Worm (Caenorhabditis elegans) whole organism, late embryonic: ENCODE measurements around the gene dmd-4.

Source experiments
- C08G9.2 ChIP-seq: sonication (generic microtip); optimal IDR thresholded peaks from 2 replicates; lab custom pipeline; 2016; ENCODE audit warnings: mild to moderate bottlenecking, missing genetic modification characterization, moderate library complexity, missing compliant biosample characterization
- C38D4.7 ChIP-seq: fragments of 200-800 bp; sonication (Bioruptor generic); optimal IDR thresholded peaks from 2 replicates; lab custom pipeline; 2018; ENCODE audit warnings: mild to moderate bottlenecking, missing genetic modification characterization, moderate library complexity, missing compliant biosample characterization
- F13H6.1 ChIP-seq: sonication (generic microtip); optimal IDR thresholded peaks from 2 replicates; lab custom pipeline; 2016; ENCODE audit warnings: missing genetic modification characterization, missing compliant biosample characterization
- K02D7.2 ChIP-seq: sonication (generic microtip); optimal IDR thresholded peaks from 2 replicates; lab custom pipeline; 2017; ENCODE audit warnings: mild to moderate bottlenecking, missing genetic modification characterization, missing compliant biosample characterization
- K09A11.1 ChIP-seq: sonication (generic microtip); optimal IDR thresholded peaks from 2 replicates; lab custom pipeline; 2017; ENCODE audit warnings: antibody characterized with exemption, mild to moderate bottlenecking, missing genetic modification characterization, missing compliant biosample characterization; ENCODE audit not compliant: insufficient read depth
- T23F11.4 ChIP-seq: fragments of 200-800 bp; sonication (Bioruptor generic); optimal IDR thresholded peaks from 2 replicates; lab custom pipeline; 2018; ENCODE audit warnings: mild to moderate bottlenecking, missing genetic modification characterization, missing compliant biosample characterization
- ama-1 ChIP-seq: fragments of 150-350 bp; optimal IDR thresholded peaks from 2 replicates; lab custom pipeline; 2014
- ceh-14 ChIP-seq: sonication (generic microtip); optimal IDR thresholded peaks from 2 replicates; lab custom pipeline; 2016; ENCODE audit warnings: missing genotype, missing genetic modification characterization, missing compliant biosample characterization
- ceh-18 ChIP-seq: sonication (generic microtip); optimal IDR thresholded peaks from 2 replicates; lab custom pipeline; 2016; ENCODE audit warnings: missing genetic modification characterization, missing compliant biosample characterization
- ceh-19 ChIP-seq: fragments of 200-800 bp; sonication (Bioruptor generic); optimal IDR thresholded peaks from 2 replicates; lab custom pipeline; 2018; ENCODE audit warnings: mild to moderate bottlenecking, missing genetic modification characterization, missing compliant biosample characterization
- ceh-2 ChIP-seq: sonication (generic microtip); optimal IDR thresholded peaks from 2 replicates; lab custom pipeline; 2016; ENCODE audit warnings: missing genotype, missing genetic modification characterization, missing compliant biosample characterization
- ceh-24 ChIP-seq: sonication (generic microtip); optimal IDR thresholded peaks from 2 replicates; lab custom pipeline; 2016; ENCODE audit warnings: mild to moderate bottlenecking, missing genetic modification characterization, missing compliant biosample characterization
- ceh-30 ChIP-seq: fragments of 150-350 bp; optimal IDR thresholded peaks from 2 replicates; lab custom pipeline; 2014; ENCODE audit warnings: missing biosample characterization, missing genetic modification characterization
- ceh-31 ChIP-seq: sonication (generic microtip); optimal IDR thresholded peaks from 2 replicates; lab custom pipeline; 2016; ENCODE audit warnings: missing genetic modification characterization, missing compliant biosample characterization
- ceh-34 ChIP-seq: sonication (generic microtip); optimal IDR thresholded peaks from 2 replicates; lab custom pipeline; 2016; ENCODE audit warnings: mild to moderate bottlenecking, missing genetic modification characterization, missing compliant biosample characterization
- ceh-6 ChIP-seq: fragments of 200-800 bp; sonication (Bioruptor generic); optimal IDR thresholded peaks from 2 replicates; lab custom pipeline; 2018; ENCODE audit warnings: mild to moderate bottlenecking, missing genetic modification characterization, missing compliant biosample characterization
- dmd-4 ChIP-seq: sonication (generic microtip); optimal IDR thresholded peaks from 2 replicates; lab custom pipeline; 2016; ENCODE audit warnings: borderline replicate concordance, missing genetic modification characterization, missing compliant biosample characterization
- dve-1 ChIP-seq: sonication (generic microtip); optimal IDR thresholded peaks from 2 replicates; lab custom pipeline; 2017; ENCODE audit warnings: antibody characterized with exemption, mild to moderate bottlenecking, missing genetic modification characterization, missing compliant biosample characterization
- ets-4 ChIP-seq: sonication (generic microtip); optimal IDR thresholded peaks from 2 replicates; lab custom pipeline; 2016; ENCODE audit warnings: missing genetic modification characterization, missing compliant biosample characterization
- eyg-1 ChIP-seq: sonication (generic microtip); optimal IDR thresholded peaks from 2 replicates; lab custom pipeline; 2016; ENCODE audit warnings: missing genotype, missing genetic modification characterization, missing compliant biosample characterization
- fax-1 ChIP-seq: sonication (generic microtip); optimal IDR thresholded peaks from 2 replicates; lab custom pipeline; 2016; ENCODE audit warnings: missing genotype, missing genetic modification characterization, missing compliant biosample characterization
- fkh-10 ChIP-seq: fragments of 150-350 bp; optimal IDR thresholded peaks from 2 replicates; lab custom pipeline; 2014; ENCODE audit warnings: missing biosample characterization, missing genetic modification reagents, missing genetic modification characterization
- fkh-6 ChIP-seq: sonication (generic microtip); optimal IDR thresholded peaks from 2 replicates; lab custom pipeline; 2016; ENCODE audit warnings: missing genetic modification characterization, missing compliant biosample characterization
- gmeb-2 ChIP-seq: sonication (generic microtip); optimal IDR thresholded peaks from 2 replicates; lab custom pipeline; 2016; ENCODE audit warnings: missing genetic modification characterization, inconsistent platforms, missing compliant biosample characterization
- hlh-30 ChIP-seq: sonication (generic microtip); optimal IDR thresholded peaks from 2 replicates; lab custom pipeline; 2017; ENCODE audit warnings: antibody characterized with exemption, missing genetic modification characterization, missing compliant biosample characterization; ENCODE audit not compliant: insufficient read depth
- hlh-8 ChIP-seq: sonication (generic microtip); optimal IDR thresholded peaks from 2 replicates; lab custom pipeline; 2016; ENCODE audit warnings: missing genotype, missing genetic modification characterization, missing compliant biosample characterization
- lim-6 ChIP-seq: sonication (generic microtip); optimal IDR thresholded peaks from 2 replicates; lab custom pipeline; 2016; ENCODE audit warnings: missing genetic modification characterization, missing compliant biosample characterization
- madf-2 ChIP-seq: sonication (generic microtip); optimal IDR thresholded peaks from 2 replicates; lab custom pipeline; 2017; ENCODE audit warnings: missing genetic modification characterization, missing compliant biosample characterization
- npax-4 ChIP-seq: sonication (generic microtip); optimal IDR thresholded peaks from 2 replicates; lab custom pipeline; 2016; ENCODE audit warnings: missing genetic modification characterization, missing compliant biosample characterization
- pax-1 ChIP-seq: fragments of 150-350 bp; optimal IDR thresholded peaks from 2 replicates; lab custom pipeline; 2014; ENCODE audit warnings: missing biosample characterization, missing genetic modification characterization
- pha-2 ChIP-seq: sonication (generic microtip); optimal IDR thresholded peaks from 2 replicates; lab custom pipeline; 2017; ENCODE audit warnings: mild to moderate bottlenecking, missing genetic modification characterization, missing compliant biosample characterization
- pqm-1 ChIP-seq: sonication (generic microtip); optimal IDR thresholded peaks from 2 replicates; lab custom pipeline; 2016; ENCODE audit warnings: missing genetic modification characterization, missing compliant biosample characterization
- pros-1 ChIP-seq: fragments of 150-350 bp; optimal IDR thresholded peaks from 2 replicates; lab custom pipeline; 2014; ENCODE audit warnings: missing biosample characterization, missing genetic modification reagents, missing genetic modification characterization
- ref-2 ChIP-seq: sonication (generic microtip); optimal IDR thresholded peaks from 2 replicates; lab custom pipeline; 2016; ENCODE audit warnings: missing genetic modification characterization, missing compliant biosample characterization
- sdc-2 ChIP-seq: sonication (generic microtip); optimal IDR thresholded peaks from 2 replicates; lab custom pipeline; 2016; ENCODE audit warnings: missing genotype, missing genetic modification characterization, missing compliant biosample characterization
- syd-9 ChIP-seq: sonication (generic microtip); optimal IDR thresholded peaks from 2 replicates; lab custom pipeline; 2016; ENCODE audit warnings: mild to moderate bottlenecking, missing genetic modification characterization, moderate library complexity, missing compliant biosample characterization
- tbx-7 ChIP-seq: sonication (generic microtip); optimal IDR thresholded peaks from 2 replicates; lab custom pipeline; 2016; ENCODE audit warnings: missing genotype, missing genetic modification characterization, missing compliant biosample characterization
- unc-42 ChIP-seq: sonication (generic microtip); optimal IDR thresholded peaks from 2 replicates; lab custom pipeline; 2016; ENCODE audit warnings: missing genotype, missing genetic modification characterization, missing compliant biosample characterization
- unc-55 ChIP-seq: sonication (generic microtip); optimal IDR thresholded peaks from 2 replicates; lab custom pipeline; 2017; ENCODE audit warnings: missing biosample characterization, missing genetic modification reagents, missing genetic modification characterization
- zip-5 ChIP-seq: sonication (generic microtip); optimal IDR thresholded peaks from 2 replicates; lab custom pipeline; 2016; ENCODE audit warnings: missing genetic modification characterization, missing compliant biosample characterization
- ztf-16 ChIP-seq: sonication (generic microtip); optimal IDR thresholded peaks from 2 replicates; lab custom pipeline; 2017; ENCODE audit warnings: missing genetic modification characterization, missing compliant biosample characterization

Gene dmd-4

DNA sequence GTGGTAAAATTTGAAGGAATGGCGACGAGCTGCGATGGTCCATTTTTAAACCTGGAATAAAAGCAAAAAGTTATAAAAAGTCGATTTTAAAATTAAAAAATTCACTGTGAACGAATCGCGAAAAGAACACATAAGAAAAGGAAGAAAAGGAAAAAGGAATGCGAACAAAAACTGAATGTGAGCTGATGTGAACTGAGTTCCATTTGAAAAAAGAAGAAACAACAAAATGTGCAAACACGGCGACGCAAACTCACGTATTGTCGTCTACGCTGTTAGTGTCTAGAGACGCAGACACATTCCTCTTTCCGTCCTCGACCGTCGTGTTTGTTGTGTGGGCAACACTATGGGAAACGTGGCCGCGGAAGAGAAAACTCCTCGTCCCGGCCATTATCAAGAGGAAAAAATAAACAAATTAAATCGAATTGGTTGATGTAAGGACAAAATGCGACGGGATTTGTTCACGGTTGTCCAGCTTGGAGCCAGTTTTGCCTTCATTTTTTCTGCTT is 7.9 kb downstream of the dmd-4 start, which contains the start of the genes C27C12.1 and C27C12.4 (continued):
- TF ChIP-seq K02D7.2 = no peak
- no peak for TF ChIP-seq ztf-16 (tag; lab: Kevin White, UChicago)
- peak; percentile 33 for TF ChIP-seq ceh-30 (tag; lab: Kevin White, UChicago)
- peak; percentile 85 for TF ChIP-seq ceh-2 (tag; lab: Kevin White, UChicago)
- TF ChIP-seq sdc-2 (tag; lab: Kevin White, UChicago) = peak; percentile 76
- no peak for TF ChIP-seq gmeb-2 (tag; lab: Kevin White, UChicago)
- no peak for TF ChIP-seq madf-2 (tag; lab: Kevin White, UChicago)
- peak; percentile 82 for TF ChIP-seq ref-2 (tag; lab: Kevin White, UChicago)
- no peak for TF ChIP-seq lim-6
- peak; percentile 43 for TF ChIP-seq dve-1 (tag; lab: Kevin White, UChicago)
- TF ChIP-seq pros-1 = peak; percentile 64
- peak; percentile 30 for TF ChIP-seq syd-9
- TF ChIP-seq tbx-7 (tag; lab: Kevin White, UChicago) = peak; percentile 15
- TF ChIP-seq pax-1 (tag; lab: Kevin White, UChicago) = peak; percentile 62
- TF ChIP-seq F13H6.1 = peak; percentile 55
- no peak for TF ChIP-seq ceh-24 (tag; lab: Kevin White, UChicago)
- TF ChIP-seq pqm-1 (tag; lab: Kevin White, UChicago) = no peak
- TF ChIP-seq fkh-10 (GFP tag; lab: Kevin White, UChicago) = no peak
- TF ChIP-seq C08G9.2 (tag; lab: Kevin White, UChicago) = peak; percentile 75
- peak; percentile 63 for TF ChIP-seq fkh-6 (tag; lab: Kevin White, UChicago)
- TF ChIP-seq K09A11.1 (tag; lab: Kevin White, UChicago) = no peak
- TF ChIP-seq ceh-19 = no peak

- TF ChIP-seq T23F11.4 (GFP tag; lab: Kevin White, UChicago) (no peak), ceh-24 (tag; lab: Kevin White, UChicago) (no peak), ceh-18 (tag; lab: Kevin White, UChicago) (no peak), ets-4 (no peak), ref-2 (tag; lab: Kevin White, UChicago) (no peak), C38D4.7 (no peak), unc-42 (tag; lab: Kevin White, UChicago) (no peak), hlh-8 (no peak), hlh-30 (tag; lab: Kevin White, UChicago) (no peak), K02D7.2 (no peak), pha-2 (tag; lab: Kevin White, UChicago) (no peak), zip-5 (tag; lab: Kevin White, UChicago) (no peak), ceh-14 (tag; lab: Kevin White, UChicago) (no peak), ceh-6 (GFP tag; lab: Kevin White, UChicago) (no peak), eyg-1 (tag; lab: Kevin White, UChicago) (no peak), ama-1 (lab: Kevin White, UChicago) (no peak), ceh-30 (tag; lab: Kevin White, UChicago) (no peak), C08G9.2 (tag; lab: Kevin White, UChicago) (no peak)
Observed at ce11 chrX:14851904-14852303, 9.7 kb downstream of the dmd-4 start.

DNA sequence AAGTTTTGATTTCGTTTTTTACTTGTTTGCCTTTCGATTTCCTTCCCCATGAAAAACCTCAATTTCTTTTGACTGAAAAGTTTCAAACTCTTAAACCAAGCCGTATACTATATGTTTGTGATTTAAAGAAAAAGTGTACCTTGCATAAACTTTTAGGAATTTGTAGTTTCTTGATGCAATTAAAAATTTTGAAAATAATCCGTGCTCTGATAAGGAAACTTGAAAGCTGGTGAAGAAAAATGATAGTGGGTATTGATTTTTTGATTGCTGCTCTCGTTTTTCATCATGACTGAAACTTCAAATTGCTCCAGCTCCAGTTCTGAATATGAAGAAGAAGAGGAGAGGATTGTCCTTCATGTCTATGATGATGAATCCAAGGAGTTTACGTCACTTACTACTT is 12.6 kb downstream of the dmd-4 start, which contains the start of gene acd-3:
Gene acd-3 (plus strand): TSS at position 222 of the 400 bp plus-strand sequence.
- TF ChIP-seq npax-4 = no peak
- no peak for TF ChIP-seq pros-1
- no peak for TF ChIP-seq fkh-10 (GFP tag; lab: Kevin White, UChicago)
- no peak for TF ChIP-seq dmd-4 (tag; lab: Kevin White, UChicago)
- TF ChIP-seq pax-1 (tag; lab: Kevin White, UChicago) = no peak
- TF ChIP-seq unc-55 (GFP tag; lab: Kevin White, UChicago) = no peak
- TF ChIP-seq ceh-6 (GFP tag; lab: Kevin White, UChicago) = no peak
- TF ChIP-seq ceh-34 = no peak
- TF ChIP-seq ceh-31 (tag; lab: Kevin White, UChicago) = no peak
- TF ChIP-seq fax-1 (tag; lab: Kevin White, UChicago) = no peak
